Fruit fly (Drosophila melanogaster) whole organism, wandering third instar larva: Measurements from ENCODE around the gene CG3662.

Source experiments
- Abd-B ChIP-seq: fragments of >200 bp; optimal IDR thresholded peaks from 2 replicates; lab custom pipeline; 2017; ENCODE audit warnings: missing biosample characterization, missing genetic modification characterization
- CG32264 ChIP-seq: fragments of 200-800 bp; sonication (Bioruptor generic); optimal IDR thresholded peaks from 2 replicates; lab custom pipeline; 2016; ENCODE audit warnings: missing biosample characterization, missing genetic modification characterization
- CG9705 ChIP-seq: fragments of 200-800 bp; sonication (Bioruptor generic); optimal IDR thresholded peaks from 2 replicates; lab custom pipeline; 2018; ENCODE audit warnings: missing biosample characterization, mild to moderate bottlenecking, missing genetic modification characterization
- CrebA ChIP-seq: fragments of 200-800 bp; sonication (Bioruptor generic); optimal IDR thresholded peaks from 2 replicates; lab custom pipeline; 2016; ENCODE audit warnings: missing biosample characterization, mild to moderate bottlenecking, missing genetic modification characterization, borderline replicate concordance
- Dfd ChIP-seq: fragments of >200 bp; optimal IDR thresholded peaks from 2 replicates; lab custom pipeline; 2017; ENCODE audit warnings: missing biosample characterization, missing genetic modification characterization
- Dif ChIP-seq: fragments of 200-275, 200-300 bp; sonication (Bioruptor generic); optimal IDR thresholded peaks from 2 replicates; lab custom pipeline; 2018; ENCODE audit warnings: missing biosample characterization, missing genetic modification characterization; ENCODE audit not compliant: partially characterized antibody
- GATAd ChIP-seq: sonication (Bioruptor generic); optimal IDR thresholded peaks from 2 replicates; lab custom pipeline; 2016; ENCODE audit warnings: missing biosample characterization, missing genetic modification characterization
- HLH106 ChIP-seq: fragments of 200-800 bp; optimal IDR thresholded peaks from 3 replicates; lab custom pipeline; 2019; ENCODE audit warnings: missing biosample characterization, mild to moderate bottlenecking, missing genetic modification characterization, moderate library complexity
- Hnf4 ChIP-seq: fragments of 200-800 bp; sonication (Bioruptor generic); optimal IDR thresholded peaks from 2 replicates; lab custom pipeline; 2016; ENCODE audit warnings: missing biosample characterization, mild to moderate bottlenecking, missing genetic modification characterization
- Hr78 ChIP-seq: fragments of >200 bp; optimal IDR thresholded peaks from 2 replicates; lab custom pipeline; 2017; ENCODE audit warnings: missing biosample characterization, missing genetic modification characterization
- Hr83 ChIP-seq: fragments of 200-300 bp; sonication (Bioruptor generic); optimal IDR thresholded peaks from 2 replicates; lab custom pipeline; 2016; ENCODE audit warnings: missing biosample characterization, mild to moderate bottlenecking, missing genetic modification characterization, moderate library complexity; ENCODE audit not compliant: poor library complexity, severe bottlenecking
- Jra ChIP-seq: sonication (Bioruptor generic); optimal IDR thresholded peaks from 2 replicates; lab custom pipeline; 2016; ENCODE audit warnings: missing biosample characterization, missing genetic modification characterization
- Mio ChIP-seq: sonication (Bioruptor generic); optimal IDR thresholded peaks from 2 replicates; lab custom pipeline; 2016; ENCODE audit warnings: missing biosample characterization, missing genetic modification characterization
- Myc ChIP-seq: fragments of >200 bp; optimal IDR thresholded peaks from 2 replicates; lab custom pipeline; 2017
- N ChIP-seq: fragments of >200 bp; optimal IDR thresholded peaks from 2 replicates; lab custom pipeline; 2018; ENCODE audit warnings: missing biosample characterization, missing external identifiers, missing genetic modification characterization
- OdsH ChIP-seq: fragments of 200-800 bp; sonication (Bioruptor generic); optimal IDR thresholded peaks from 2 replicates; lab custom pipeline; 2016; ENCODE audit warnings: missing biosample characterization, mild to moderate bottlenecking, missing genetic modification characterization
- Rel ChIP-seq, 2 experiments: fragments of 200-800 bp; sonication (Bioruptor generic) in 1 of 2; optimal IDR thresholded peaks; 2 replicates in 1 of 2; 3 replicates in 1 of 2; lab custom pipeline; 2016 to 2019; ENCODE audit warnings: mild to moderate bottlenecking in 2 of 2, missing biosample characterization in 2 of 2, missing genetic modification characterization in 2 of 2, moderate library complexity in 1 of 2
- Sp1 ChIP-seq: fragments of 200-800 bp; sonication (Bioruptor generic); optimal IDR thresholded peaks from 3 replicates; lab custom pipeline; 2019; ENCODE audit warnings: missing biosample characterization, mild to moderate bottlenecking, missing genetic modification characterization, moderate library complexity
- Vsx2 ChIP-seq: fragments of 200-300, 225-300 bp; sonication (Bioruptor generic); optimal IDR thresholded peaks from 2 replicates; lab custom pipeline; 2018; ENCODE audit warnings: missing biosample characterization, missing genetic modification characterization; ENCODE audit not compliant: partially characterized antibody
- br ChIP-seq: fragments of 200-800 bp; sonication (Bioruptor generic); optimal IDR thresholded peaks from 2 replicates; lab custom pipeline; 2016; ENCODE audit warnings: missing biosample characterization, missing genetic modification characterization
- brk ChIP-seq: fragments of 200-800 bp; sonication (Bioruptor generic); optimal IDR thresholded peaks from 2 replicates; lab custom pipeline; 2016; ENCODE audit warnings: missing biosample characterization, mild to moderate bottlenecking, missing genetic modification characterization
- dl ChIP-seq, 2 experiments: fragments of 175-275, 200-275 bp in 1 of 2; fragments of 200-275 bp in 1 of 2; sonication (Bioruptor generic); optimal IDR thresholded peaks; lab custom pipeline; 2018; ENCODE audit warnings: mild to moderate bottlenecking in 2 of 2, missing biosample characterization in 2 of 2, missing genetic modification characterization in 2 of 2, moderate library complexity in 2 of 2; ENCODE audit not compliant: partially characterized antibody in 2 of 2, insufficient read depth in 1 of 2
- dmrt93B ChIP-seq: fragments of 200-800 bp; sonication (Bioruptor generic); optimal IDR thresholded peaks from 2 replicates; lab custom pipeline; 2018; ENCODE audit warnings: missing biosample characterization, mild to moderate bottlenecking, missing genetic modification characterization
- dsf ChIP-seq: sonication (Bioruptor generic); optimal IDR thresholded peaks from 2 replicates; lab custom pipeline; 2016; ENCODE audit warnings: missing biosample characterization, missing genetic modification characterization, borderline replicate concordance
- ey ChIP-seq: fragments of 200-800 bp; sonication (Bioruptor generic); optimal IDR thresholded peaks from 2 replicates; lab custom pipeline; 2016; ENCODE audit warnings: missing biosample characterization, missing genetic modification characterization
- foxo ChIP-seq, 2 experiments: fragments of 200-800 bp; sonication (Bioruptor generic); optimal IDR thresholded peaks; 2 replicates in 1 of 2; 3 replicates in 1 of 2; lab custom pipeline; 2016 to 2017; ENCODE audit warnings: missing biosample characterization in 2 of 2, missing genetic modification characterization in 2 of 2
- fru ChIP-seq: fragments of 200-800 bp; sonication (Bioruptor generic); optimal IDR thresholded peaks from 3 replicates; lab custom pipeline; 2016; ENCODE audit warnings: missing biosample characterization, mild to moderate bottlenecking, missing genetic modification characterization
- h ChIP-seq: fragments of 200-800 bp; sonication (Bioruptor generic); optimal IDR thresholded peaks from 3 replicates; lab custom pipeline; 2016; ENCODE audit warnings: missing biosample characterization, mild to moderate bottlenecking, missing genetic modification characterization
- jim ChIP-seq: fragments of 175-275, 200-325 bp; sonication (Bioruptor generic); optimal IDR thresholded peaks from 2 replicates; lab custom pipeline; 2016; ENCODE audit warnings: missing biosample characterization, mild to moderate bottlenecking, missing genetic modification characterization
- lola ChIP-seq: fragments of >200 bp; optimal IDR thresholded peaks from 2 replicates; lab custom pipeline; 2017; ENCODE audit warnings: missing biosample characterization, missing genetic modification characterization
- pan ChIP-seq: fragments of >200 bp; optimal IDR thresholded peaks from 2 replicates; lab custom pipeline; 2017
- psq ChIP-seq: fragments of 200-800 bp; sonication (Bioruptor generic); optimal IDR thresholded peaks from 3 replicates; lab custom pipeline; 2017; ENCODE audit warnings: missing biosample characterization, mild to moderate bottlenecking, missing genetic modification characterization, moderate library complexity
- rgr ChIP-seq: fragments of 200-800 bp; sonication (Bioruptor generic); optimal IDR thresholded peaks from 3 replicates; lab custom pipeline; 2016; ENCODE audit warnings: missing biosample characterization, mild to moderate bottlenecking, missing genetic modification characterization
- sage ChIP-seq: fragments of 200-800 bp; sonication (Bioruptor generic); optimal IDR thresholded peaks from 2 replicates; lab custom pipeline; 2016; ENCODE audit warnings: missing biosample characterization, mild to moderate bottlenecking, missing genetic modification characterization
- sv ChIP-seq: fragments of 200-800 bp; sonication (Bioruptor generic); optimal IDR thresholded peaks from 3 replicates; lab custom pipeline; 2016; ENCODE audit warnings: missing biosample characterization, missing genetic modification characterization
- tai ChIP-seq: sonication (Bioruptor generic); optimal IDR thresholded peaks from 2 replicates; lab custom pipeline; 2016; ENCODE audit warnings: missing biosample characterization, missing genetic modification characterization
- usp ChIP-seq: fragments of >200 bp; optimal IDR thresholded peaks from 2 replicates; lab custom pipeline; 2017; ENCODE audit warnings: missing biosample characterization, missing genetic modification characterization
- woc ChIP-seq: sonication (Bioruptor generic); optimal IDR thresholded peaks from 2 replicates; lab custom pipeline; 2016; ENCODE audit warnings: missing biosample characterization, mild to moderate bottlenecking, missing genetic modification characterization

The CG3662 gene

DNA sequence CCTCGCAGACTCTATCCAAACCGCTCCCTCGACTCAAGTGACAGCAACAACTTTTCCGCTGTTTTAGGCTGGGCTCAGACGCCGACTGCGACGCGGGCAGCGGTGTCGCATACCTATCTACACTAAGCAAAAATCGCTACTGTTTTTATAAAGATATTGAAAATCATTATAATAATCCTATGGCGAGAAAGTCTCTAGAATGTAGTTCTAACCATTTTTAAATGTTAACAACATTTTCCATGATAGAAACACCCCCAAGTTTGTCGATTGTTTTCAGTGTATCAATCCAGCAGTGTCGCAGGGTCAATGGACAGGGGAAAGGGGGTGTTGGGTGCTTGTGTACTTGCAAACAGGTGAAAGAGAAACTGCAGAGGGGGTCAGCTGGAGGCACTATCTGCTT lies 44.8 kb downstream of the CG3662 start:
- no peak for TF ChIP-seq pan
- TF ChIP-seq tai: no peak
- TF ChIP-seq ey (GFP tag; lab: Kevin White, UChicago): peak; percentile 99
- TF ChIP-seq lola (GFP tag; lab: Kevin White, UChicago): no peak
- TF ChIP-seq Hr78 (GFP tag; lab: Kevin White, UChicago): no peak
- TF ChIP-seq CG32264: peak; percentile 97
- TF ChIP-seq Hnf4 (GFP tag; lab: Kevin White, UChicago): peak; percentile 99
- TF ChIP-seq Dif: no peak
- TF ChIP-seq Vsx2 (GFP tag; lab: Kevin White, UChicago): no peak
- peak; percentile 97 for TF ChIP-seq Sp1 (GFP tag; lab: Kevin White, UChicago)
- no peak for TF ChIP-seq Abd-B (GFP tag; lab: Kevin White, UChicago)
- TF ChIP-seq OdsH (GFP tag; lab: Kevin White, UChicago): peak; percentile 98
- peak; percentile 99 for TF ChIP-seq br (GFP tag; lab: Kevin White, UChicago)
- peak; percentile 95 for TF ChIP-seq Jra (GFP tag; lab: Kevin White, UChicago)
- TF ChIP-seq woc: peak; percentile 95
- TF ChIP-seq psq: peak; percentile 97
- peak; percentile 98 for TF ChIP-seq sage
- TF ChIP-seq CG9705 (GFP tag; lab: Kevin White, UChicago): peak; percentile 95
- TF ChIP-seq HLH106 (tag; lab: Kevin White, UChicago): peak; percentile 98
- TF ChIP-seq CrebA (GFP tag; lab: Kevin White, UChicago): peak; percentile 94
- TF ChIP-seq GATAd: peak; percentile 92
- TF ChIP-seq Myc (lab: Kevin White, UChicago): no peak
- TF ChIP-seq sv: peak; percentile 96
- peak; percentile 93 for TF ChIP-seq Rel (GFP tag; optimal IDR thresholded peaks at IDR 0.05; lab: Kevin White, UChicago)
- TF ChIP-seq Rel (tag; optimal IDR thresholded peaks at IDR 0.05; lab: Kevin White, UChicago): peak; percentile 84
- TF ChIP-seq Dfd (GFP tag; lab: Kevin White, UChicago): no peak
- peak; percentile 99 for TF ChIP-seq rgr (GFP tag; lab: Kevin White, UChicago)
- TF ChIP-seq Mio (GFP tag; lab: Kevin White, UChicago): peak; percentile 88
- peak; percentile 38 for TF ChIP-seq jim (GFP tag; lab: Kevin White, UChicago)
- peak; percentile 99 for TF ChIP-seq fru (GFP tag; lab: Kevin White, UChicago)
- TF ChIP-seq brk: peak; percentile 97
- peak; percentile 96 to 99 for TF ChIP-seq foxo (GFP tag; optimal IDR thresholded peaks at IDR 0.05; lab: Kevin White, UChicago)
- TF ChIP-seq dmrt93B: peak; percentile 93
- no peak for TF ChIP-seq usp
- TF ChIP-seq dsf: peak; percentile 92
- no peak for TF ChIP-seq dl (GFP tag; optimal IDR thresholded peaks at IDR 0.05; lab: Kevin White, UChicago; ENCODE audit: insufficient read depth in 1 of 2, partially characterized antibody in 2 of 2)
- TF ChIP-seq h: peak; percentile 99
- peak; percentile 89 for TF ChIP-seq Hr83 (GFP tag; lab: Kevin White, UChicago)
- TF ChIP-seq N (GFP tag; lab: Kevin White, UChicago): no peak
- TF ChIP-seq, all 38 proteins: peak for 26

DNA sequence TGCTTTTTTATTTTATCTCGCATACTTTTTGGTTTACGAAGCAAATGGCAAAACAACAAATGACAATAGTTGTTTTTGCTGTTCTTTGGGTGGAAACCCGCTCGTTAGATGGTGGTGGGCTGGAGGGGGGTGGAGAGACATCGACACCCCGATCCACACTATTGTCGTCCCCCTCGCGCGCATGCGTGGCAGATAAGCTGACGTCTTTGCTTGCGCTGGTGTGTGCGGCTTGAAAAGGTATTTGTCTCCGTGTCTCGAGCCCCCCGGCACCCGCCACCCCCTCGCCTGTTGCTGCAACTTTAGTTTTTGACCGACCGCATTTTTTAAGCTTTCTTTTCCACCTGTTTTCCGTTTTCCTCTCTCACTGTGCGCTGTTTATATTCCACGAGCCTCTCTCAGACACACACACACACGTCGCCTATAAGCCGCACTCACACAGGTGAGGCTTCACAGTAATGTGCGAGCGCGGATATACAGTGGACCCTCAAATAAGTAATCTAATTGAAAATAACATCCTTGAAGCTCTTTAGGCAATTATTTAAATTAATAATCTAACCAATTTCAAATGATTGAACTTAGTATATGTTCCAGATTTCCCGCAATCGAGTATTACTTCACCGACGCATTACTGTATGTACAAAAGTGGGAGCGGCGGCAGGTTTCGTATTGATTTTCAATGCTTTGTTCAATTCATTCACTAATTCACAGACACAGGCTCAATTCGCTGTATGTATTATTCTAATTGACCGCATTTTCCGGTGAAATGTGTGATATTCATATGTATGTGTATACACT lies 46.1 kb downstream of the CG3662 start:
- TF ChIP-seq pan (no peak), jim (GFP tag; lab: Kevin White, UChicago) (peak; percentile 62), Sp1 (GFP tag; lab: Kevin White, UChicago) (peak; percentile 95), dl (GFP tag; optimal IDR thresholded peaks at IDR 0.05; lab: Kevin White, UChicago; ENCODE audit: insufficient read depth in 1 of 2, partially characterized antibody in 2 of 2) (no peak), psq (peak; percentile 91), HLH106 (tag; lab: Kevin White, UChicago) (peak; percentile 97), usp (no peak), CG32264 (peak; percentile 95), dmrt93B (peak; percentile 92), Abd-B (GFP tag; lab: Kevin White, UChicago) (no peak), foxo (GFP tag; optimal IDR thresholded peaks at IDR 0.05; lab: Kevin White, UChicago) (peak; percentile 83 to 97), dsf (peak; percentile 75), br (GFP tag; lab: Kevin White, UChicago) (peak; percentile 97), woc (peak; percentile 94), CrebA (GFP tag; lab: Kevin White, UChicago) (peak; percentile 75), sage (peak; percentile 97), Dif (no peak), N (GFP tag; lab: Kevin White, UChicago) (no peak), ey (GFP tag; lab: Kevin White, UChicago) (peak; percentile 98), Myc (lab: Kevin White, UChicago) (no peak), Rel (GFP tag; optimal IDR thresholded peaks at IDR 0.05; lab: Kevin White, UChicago) (peak; percentile 46), Rel (tag; optimal IDR thresholded peaks at IDR 0.05; lab: Kevin White, UChicago) (peak; percentile 82), tai (peak; percentile 95), rgr (GFP tag; lab: Kevin White, UChicago) (peak; percentile 97), Jra (GFP tag; lab: Kevin White, UChicago) (peak; percentile 88), CG9705 (GFP tag; lab: Kevin White, UChicago) (peak; percentile 95), Hnf4 (GFP tag; lab: Kevin White, UChicago) (peak; percentile 97), Hr83 (GFP tag; lab: Kevin White, UChicago) (peak; percentile 75), brk (peak; percentile 92), OdsH (GFP tag; lab: Kevin White, UChicago) (peak; percentile 96), Mio (GFP tag; lab: Kevin White, UChicago) (peak; percentile 74), h (peak; percentile 98), lola (GFP tag; lab: Kevin White, UChicago) (no peak), Vsx2 (GFP tag; lab: Kevin White, UChicago) (no peak), Hr78 (GFP tag; lab: Kevin White, UChicago) (no peak), GATAd (peak; percentile 86), Dfd (GFP tag; lab: Kevin White, UChicago) (peak; percentile 43), fru (GFP tag; lab: Kevin White, UChicago) (peak; percentile 99), sv (peak; percentile 92)
